Worm (Caenorhabditis elegans): Measurements from ENCODE around the gene R13D11.1.

The R13D11.1 gene

ce11 chrV:866729-867128 is 49.4 kb downstream of the R13D11.1 start, which contains the start of gene T02B11.3:
TSS of gene T02B11.3 (minus strand) at chrV:866829.
- TF ChIP-seq pros-1 (tag; optimal IDR thresholded peaks at IDR 0.05) = no peak

Data from whole organism, late embryonic.